Fruit fly (Drosophila melanogaster): ENCODE measurements around the gene bru2.
A peak's percentile ranks its signal among the peaks of the same experiment; 100 is the strongest.

bru2 gene

DNA sequence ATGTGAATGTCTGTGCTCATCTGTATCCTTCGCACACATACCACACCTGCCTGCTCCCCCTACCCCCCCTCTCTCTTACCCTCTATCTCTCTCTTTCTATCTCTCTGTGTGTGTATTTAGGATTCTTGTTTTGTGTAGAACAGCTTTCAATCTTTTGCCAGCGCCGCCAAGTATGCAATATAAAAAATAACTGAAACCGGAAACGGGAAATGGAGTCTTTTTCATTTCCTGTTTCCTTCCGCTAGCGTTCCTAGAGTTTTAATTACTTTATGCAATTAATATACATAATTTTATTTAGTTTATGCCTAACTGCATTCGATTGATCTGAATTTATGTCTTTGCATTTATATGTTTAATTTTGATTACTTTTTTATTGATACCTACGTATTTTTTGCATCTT lies 48.4 kb downstream of the bru2 start:
- TF ChIP-seq ewg (GFP tag; optimal IDR thresholded peaks at IDR 0.05): no peak
- TF ChIP-seq lbe (GFP tag; optimal IDR thresholded peaks at IDR 0.05): no peak
- TF ChIP-seq org-1 (GFP tag; optimal IDR thresholded peaks at IDR 0.05): no peak
- TF ChIP-seq CG7271 (tag; optimal IDR thresholded peaks at IDR 0.05): peak; percentile 59
- TF ChIP-seq Tbp (GFP tag; optimal IDR thresholded peaks at IDR 0.05): no peak
- TF ChIP-seq fd102C (GFP tag; optimal IDR thresholded peaks at IDR 0.05): peak; percentile 3
- no peak for TF ChIP-seq CG7745 (tag; optimal IDR thresholded peaks at IDR 0.05)
- peak; percentile 24 for TF ChIP-seq sens (GFP tag)
- peak; percentile 31 for TF ChIP-seq Ets97D (GFP tag; optimal IDR thresholded peaks at IDR 0.05)

DNA sequence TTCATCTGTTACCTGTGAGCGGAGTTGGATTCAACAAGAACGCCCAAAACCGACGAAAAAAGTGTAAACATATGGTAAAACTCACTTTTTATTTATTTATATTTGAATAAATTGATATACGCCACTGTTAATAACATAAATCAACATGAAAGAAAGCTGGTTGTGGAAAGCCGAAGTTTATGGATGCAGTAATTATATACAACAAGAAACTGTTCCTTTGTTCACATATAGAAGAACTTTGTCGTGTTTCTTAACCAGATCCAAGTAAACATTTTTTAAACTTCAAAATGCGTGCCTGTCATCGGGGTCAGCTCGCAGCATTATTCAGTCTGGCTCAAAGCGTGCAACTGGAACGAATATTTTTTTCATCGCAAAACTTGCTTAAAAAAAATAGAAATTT lies 54.0 kb downstream of the bru2 start, which contains the start of gene Pkd2:
Pkd2 (plus strand) TSS at position 301 of the 400 bp plus-strand sequence.
- TF ChIP-seq Myb (GFP tag; optimal IDR thresholded peaks at IDR 0.05) (no peak), tap (tag; optimal IDR thresholded peaks at IDR 0.05) (no peak), CG33557 (GFP tag; optimal IDR thresholded peaks at IDR 0.05) (no peak), B-H1 (GFP tag; IDR thresholded peaks at IDR 0.05) (no peak), Hr39 (optimal IDR thresholded peaks at IDR 0.05) (no peak), MESR4 (GFP tag; optimal IDR thresholded peaks at IDR 0.05) (no peak), lbe (GFP tag; optimal IDR thresholded peaks at IDR 0.05) (no peak), zfh1 (GFP tag; IDR thresholded peaks at IDR 0.05) (no peak), CG13296 (GFP tag; optimal IDR thresholded peaks at IDR 0.05) (no peak), CG15601 (tag; optimal IDR thresholded peaks at IDR 0.05) (no peak), CG11723 (GFP tag; optimal IDR thresholded peaks at IDR 0.05) (no peak), CG14441 (GFP tag; IDR thresholded peaks at IDR 0.05) (no peak), grau (tag; optimal IDR thresholded peaks at IDR 0.05) (no peak), amos (GFP tag; IDR thresholded peaks at IDR 0.05; ENCODE audit: partially characterized antibody) (no peak), lov (optimal IDR thresholded peaks at IDR 0.05) (no peak), lov (GFP tag; IDR thresholded peaks at IDR 0.05) (no peak), CG9609 (GFP tag; optimal IDR thresholded peaks at IDR 0.05) (no peak), az2 (GFP tag; optimal IDR thresholded peaks at IDR 0.05) (no peak)

DNA sequence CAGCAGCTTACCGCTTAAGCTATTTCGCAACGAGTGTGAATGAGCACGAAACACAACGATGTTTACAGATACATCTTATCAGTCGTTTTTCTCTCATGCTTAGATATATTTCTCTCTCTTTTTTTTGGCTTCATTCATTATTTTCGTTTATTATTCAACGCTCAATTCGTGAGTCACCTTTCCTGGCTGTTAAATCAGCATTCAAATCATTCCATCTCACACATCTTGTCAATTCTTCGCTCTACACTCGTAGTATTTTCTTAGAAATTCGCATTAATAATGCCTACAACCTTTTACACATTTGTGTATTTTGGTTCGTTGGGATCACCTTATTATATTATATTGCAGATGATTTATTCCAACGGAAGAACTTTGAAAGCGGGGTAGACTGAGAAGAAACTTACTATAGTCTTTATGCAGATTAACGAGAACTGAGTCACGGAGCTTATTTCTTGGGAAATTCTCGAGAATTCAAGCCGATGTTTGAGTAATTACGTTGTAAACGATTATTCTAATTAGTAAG lies 60.6 kb downstream of the bru2 start:
- no peak for TF ChIP-seq dmrt99B (tag; optimal IDR thresholded peaks at IDR 0.05)
- no peak for TF ChIP-seq CG14667 (GFP tag; IDR thresholded peaks at IDR 0.05)
- TF ChIP-seq CG7372 (GFP tag; IDR thresholded peaks at IDR 0.05): no peak
- TF ChIP-seq chinmo (GFP tag; IDR thresholded peaks at IDR 0.05; ENCODE audit: partially characterized antibody): 0 out of 4 replicates have a peak, but pooled peaks have one; percentile 57
- no peak for TF ChIP-seq BtbVII (GFP tag; optimal IDR thresholded peaks at IDR 0.05)
- TF ChIP-seq bbx (GFP tag; IDR thresholded peaks at IDR 0.05; ENCODE audit: partially characterized antibody): no peak
- no peak for TF ChIP-seq CG7839 (tag; optimal IDR thresholded peaks at IDR 0.05)
- TF ChIP-seq tup (GFP tag; optimal IDR thresholded peaks at IDR 0.05): no peak
- no peak for TF ChIP-seq unc-4 (GFP tag; IDR thresholded peaks at IDR 0.05; ENCODE audit: partially characterized antibody)
- peak in 1 of 2 experiments; percentile 38 for TF ChIP-seq Trl (optimal IDR thresholded peaks at IDR 0.05)
- TF ChIP-seq Trl (GFP tag; optimal IDR thresholded peaks at IDR 0.05): no peak
- no peak for TF ChIP-seq Hsf (GFP tag; optimal IDR thresholded peaks at IDR 0.05)

DNA sequence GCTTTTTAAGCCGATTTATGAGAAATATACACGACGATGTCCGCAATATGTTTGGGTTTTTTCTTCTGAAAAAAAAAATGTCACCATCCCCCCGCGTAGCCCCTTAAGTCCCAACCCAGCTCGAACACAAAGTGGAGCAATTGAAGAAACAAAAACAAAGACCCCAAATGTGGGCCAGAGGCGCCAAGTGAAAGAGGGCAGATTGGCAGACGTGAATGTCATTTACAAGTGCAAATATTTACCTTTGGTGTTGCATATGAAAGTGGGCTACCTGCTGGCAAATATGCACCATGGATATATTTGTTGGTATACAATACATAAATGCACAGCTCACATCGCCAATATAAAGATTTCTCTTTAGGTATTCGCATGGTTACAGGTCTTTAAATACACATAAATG lies 66.7 kb downstream of the bru2 start:
- TF ChIP-seq Ets65A (GFP tag) (peak; percentile 77), sim (GFP tag; IDR thresholded peaks at IDR 0.05) (no peak)

All from whole organism, embryonic.